Fruit fly (Drosophila melanogaster) whole organism, embryonic: ENCODE measurements around the gene CG33669.
A peak's percentile ranks its signal among the peaks of the same experiment; 100 is the strongest.

Source experiments
- B-H1 ChIP-seq: fragments of 200-800 bp; sonication (Bioruptor generic); IDR thresholded peaks from 3 replicates; pipeline ENCODE4 v1.3.6; 2022; ENCODE audit warnings: missing biosample characterization, missing genetic modification characterization
- BtbVII ChIP-seq: fragments of 200-800 bp; sonication (Bioruptor generic); optimal IDR thresholded peaks from 3 replicates; lab custom pipeline; 2017; ENCODE audit warnings: missing biosample characterization, mild to moderate bottlenecking, missing genetic modification characterization
- C15 ChIP-seq: fragments of 200-800 bp; sonication (Bioruptor generic); IDR thresholded peaks from 3 replicates; pipeline ENCODE4 v1.3.6; 2022; ENCODE audit warnings: missing biosample characterization, missing genetic modification characterization
- CG10274 ChIP-seq: fragments of 200-800 bp; sonication (Bioruptor generic); optimal IDR thresholded peaks from 3 replicates; lab custom pipeline; 2017; ENCODE audit warnings: missing biosample characterization, mild to moderate bottlenecking, missing genetic modification characterization
- CG10462 ChIP-seq: fragments of 200-800 bp; sonication (Bioruptor generic); optimal IDR thresholded peaks from 2 replicates; lab custom pipeline; 2016; ENCODE audit warnings: missing biosample characterization, missing genetic modification characterization
- CG11696 ChIP-seq: fragments of 200-800 bp; sonication (Bioruptor generic); IDR thresholded peaks from 2 replicates; pipeline ENCODE4 v1.3.6; 2022; ENCODE audit warnings: missing biosample characterization, missing genetic modification characterization
- CG16779 ChIP-seq: fragments of 200-800 bp; sonication (Bioruptor generic); IDR thresholded peaks from 2 replicates; pipeline ENCODE4 v1.3.6; 2022; ENCODE audit warnings: missing biosample characterization, missing genetic modification characterization
- CG17568 ChIP-seq: fragments of 200-800 bp; sonication (Bioruptor generic); optimal IDR thresholded peaks from 2 replicates; lab custom pipeline; 2018; ENCODE audit warnings: missing biosample characterization, mild to moderate bottlenecking, missing genetic modification characterization, moderate library complexity
- CG18764 ChIP-seq: fragments of 200-800 bp; sonication (Bioruptor generic); optimal IDR thresholded peaks from 3 replicates; lab custom pipeline; 2016; ENCODE audit warnings: missing biosample characterization, missing genetic modification characterization
- CG2875 ChIP-seq: fragments of 200-800 bp; sonication (Bioruptor generic); optimal IDR thresholded peaks from 2 replicates; lab custom pipeline; 2017; ENCODE audit warnings: missing biosample characterization, mild to moderate bottlenecking, missing genetic modification characterization, missing genetic modification reagents
- CG31224 ChIP-seq: fragments of 200-800 bp; sonication (Bioruptor generic); IDR thresholded peaks from 2 replicates; pipeline ENCODE4 v1.3.6; 2022; ENCODE audit warnings: missing biosample characterization, missing genetic modification characterization
- CG33557 ChIP-seq: fragments of 200-800 bp; sonication (Bioruptor generic); optimal IDR thresholded peaks from 2 replicates; lab custom pipeline; 2019; ENCODE audit warnings: missing biosample characterization, mild to moderate bottlenecking, missing genetic modification characterization, moderate library complexity
- CG3995 ChIP-seq: fragments of 200-800 bp; sonication (Bioruptor generic); optimal IDR thresholded peaks from 3 replicates; lab custom pipeline; 2016; ENCODE audit warnings: missing biosample characterization, missing genetic modification characterization
- CG4282 ChIP-seq: fragments of 200-800 bp; sonication (Bioruptor generic); optimal IDR thresholded peaks from 2 replicates; lab custom pipeline; 2016; ENCODE audit warnings: missing biosample characterization, missing genetic modification characterization
- CG4328 ChIP-seq: fragments of 200-800 bp; sonication (Bioruptor generic); optimal IDR thresholded peaks from 3 replicates; lab custom pipeline; 2017; ENCODE audit warnings: missing biosample characterization, missing genetic modification reagents, missing genetic modification characterization
- CG4854 ChIP-seq: fragments of 200-800 bp; sonication (Bioruptor generic); optimal IDR thresholded peaks from 2 replicates; lab custom pipeline; 2016; ENCODE audit warnings: missing biosample characterization, missing genetic modification characterization, inconsistent platforms
- CG7271 ChIP-seq: fragments of 200-800 bp; sonication (Bioruptor generic); optimal IDR thresholded peaks from 2 replicates; lab custom pipeline; 2018; ENCODE audit warnings: missing biosample characterization, mild to moderate bottlenecking, missing genetic modification characterization, moderate library complexity
- CG7357 ChIP-seq: fragments of 200-800 bp; sonication (Bioruptor generic); IDR thresholded peaks from 3 replicates; pipeline ENCODE4 v1.3.6; 2022; ENCODE audit warnings: missing biosample characterization, missing genetic modification characterization
- CG7928 ChIP-seq: fragments of 200-800 bp; sonication (Bioruptor generic); optimal IDR thresholded peaks from 2 replicates; lab custom pipeline; 2017; ENCODE audit warnings: missing biosample characterization, mild to moderate bottlenecking, missing genetic modification characterization
- CG7987 ChIP-seq: fragments of 200-800 bp; sonication (Bioruptor generic); optimal IDR thresholded peaks from 2 replicates; lab custom pipeline; 2018; ENCODE audit warnings: missing biosample characterization, mild to moderate bottlenecking, missing genetic modification characterization, moderate library complexity
- CG9609 ChIP-seq: fragments of 200-800 bp; sonication (Bioruptor generic); optimal IDR thresholded peaks from 3 replicates; lab custom pipeline; 2016; ENCODE audit warnings: missing biosample characterization, missing genetic modification characterization
- CkIIα-i1 ChIP-seq: fragments of 200-800 bp; sonication (Bioruptor generic); IDR thresholded peaks from 2 replicates; pipeline ENCODE4 v1.3.6; 2022; ENCODE audit warnings: missing biosample characterization, missing genetic modification characterization
- Dfd ChIP-seq, 2 experiments: fragments of >200 bp; optimal IDR thresholded peaks; 2 replicates each; lab custom pipeline; 2017; ENCODE audit warnings: missing biosample characterization in 2 of 2, missing genetic modification characterization in 2 of 2
- Dip2 ChIP-seq: fragments of 200-800 bp; sonication (Bioruptor generic); IDR thresholded peaks from 2 replicates; pipeline ENCODE4 v1.3.6; 2022; ENCODE audit warnings: missing biosample characterization, missing genetic modification characterization
- Drgx ChIP-seq: fragments of 200-800 bp; sonication (Bioruptor generic); IDR thresholded peaks from 2 replicates; pipeline ENCODE4 v1.3.6; 2022; ENCODE audit warnings: missing biosample characterization, missing genetic modification characterization
- Eip74EF ChIP-seq, 2 experiments: fragments of 200-800 bp in 1 of 2; fragments of >200 bp in 1 of 2; sonication (Bioruptor generic) in 1 of 2; optimal IDR thresholded peaks; 2 replicates each; lab custom pipeline; 2017 to 2019; ENCODE audit warnings: missing biosample characterization in 2 of 2, missing genetic modification characterization in 2 of 2, mild to moderate bottlenecking in 1 of 2, moderate library complexity in 1 of 2
- HmgZ ChIP-seq: fragments of 200-800 bp; sonication (Bioruptor generic); optimal IDR thresholded peaks from 2 replicates; lab custom pipeline; 2018; ENCODE audit warnings: missing biosample characterization, mild to moderate bottlenecking, missing genetic modification characterization
- Hsf ChIP-seq: fragments of 200-800 bp; sonication (Bioruptor generic); optimal IDR thresholded peaks from 3 replicates; lab custom pipeline; 2016; ENCODE audit warnings: missing biosample characterization, missing genetic modification characterization
- MESR4 ChIP-seq: fragments of 200-800 bp; sonication (Bioruptor generic); optimal IDR thresholded peaks from 2 replicates; lab custom pipeline; 2018; ENCODE audit warnings: missing biosample characterization, mild to moderate bottlenecking, missing genetic modification characterization, moderate library complexity
- Tbp ChIP-seq: fragments of >200 bp; optimal IDR thresholded peaks from 2 replicates; lab custom pipeline; 2018; ENCODE audit warnings: missing biosample characterization, missing genetic modification characterization
- ac ChIP-seq: fragments of 200-800 bp; sonication (Bioruptor generic); optimal IDR thresholded peaks from 3 replicates; lab custom pipeline; 2017; ENCODE audit warnings: missing biosample characterization, mild to moderate bottlenecking, missing genetic modification characterization
- aop ChIP-seq: fragments of 200-800 bp; sonication (Bioruptor generic); IDR thresholded peaks from 2 replicates; pipeline ENCODE4 v1.3.6; 2022; ENCODE audit warnings: missing biosample characterization, missing genetic modification characterization
- bab2 ChIP-seq: fragments of 200-800 bp; sonication (Bioruptor generic); optimal IDR thresholded peaks from 2 replicates; lab custom pipeline; 2016; ENCODE audit warnings: missing biosample characterization, missing genetic modification characterization
- bsh ChIP-seq, 2 experiments: fragments of 200-800 bp; sonication (Bioruptor generic); optimal IDR thresholded peaks; 2 replicates each; lab custom pipeline; 2017 to 2018; ENCODE audit warnings: mild to moderate bottlenecking in 2 of 2, missing biosample characterization in 2 of 2, missing genetic modification characterization in 2 of 2, moderate library complexity in 1 of 2
- chif ChIP-seq, 2 experiments: fragments of 200-800 bp; sonication (Bioruptor generic); optimal IDR thresholded peaks; 3 replicates each; lab custom pipeline; 2016; ENCODE audit warnings: missing biosample characterization in 2 of 2, missing genetic modification characterization in 2 of 2
- chinmo ChIP-seq: fragments of 200-800 bp; sonication (Bioruptor generic); IDR thresholded peaks from 4 replicates; pipeline ENCODE4 v1.3.6; 2022; ENCODE audit warnings: missing biosample characterization, missing genetic modification characterization; ENCODE audit not compliant: partially characterized antibody
- da ChIP-seq: fragments of 200-800 bp; sonication (Bioruptor generic); optimal IDR thresholded peaks from 2 replicates; lab custom pipeline; 2016; ENCODE audit warnings: missing biosample characterization, missing genetic modification characterization
- disco-r ChIP-seq: fragments of 200-800 bp; sonication (Bioruptor generic); optimal IDR thresholded peaks from 2 replicates; lab custom pipeline; 2016; ENCODE audit warnings: missing biosample characterization, missing genetic modification characterization
- ewg ChIP-seq: fragments of 200-800 bp; sonication (Bioruptor generic); optimal IDR thresholded peaks from 3 replicates; lab custom pipeline; 2017; ENCODE audit warnings: mild to moderate bottlenecking, missing biosample characterization, missing genetic modification reagents, missing genetic modification characterization
- eyg ChIP-seq: fragments of 200-800 bp; sonication (Bioruptor generic); optimal IDR thresholded peaks from 3 replicates; lab custom pipeline; 2016; ENCODE audit warnings: missing biosample characterization, missing genetic modification characterization
- fru ChIP-seq: fragments of >200 bp; optimal IDR thresholded peaks from 2 replicates; lab custom pipeline; 2017
- gcm2 ChIP-seq: fragments of 200-800 bp; sonication (Bioruptor generic); optimal IDR thresholded peaks from 2 replicates; lab custom pipeline; 2016; ENCODE audit warnings: missing biosample characterization, missing genetic modification characterization
- hbn ChIP-seq: fragments of 200-800 bp; sonication (Bioruptor generic); IDR thresholded peaks from 2 replicates; pipeline ENCODE4 v1.3.6; 2022; ENCODE audit warnings: missing biosample characterization, missing genetic modification characterization; ENCODE audit not compliant: partially characterized antibody
- jumu ChIP-seq: fragments of 200-800 bp; sonication (Bioruptor generic); optimal IDR thresholded peaks from 3 replicates; lab custom pipeline; 2016; ENCODE audit warnings: missing biosample characterization, missing genetic modification characterization
- pan ChIP-seq, 4 experiments: fragments of >200 bp in 3 of 4; fragments of 200-800 bp in 1 of 4; sonication (Bioruptor generic) in 1 of 4; optimal IDR thresholded peaks in 3 of 4; IDR thresholded peaks in 1 of 4; 2 replicates each; pipeline versions ENCODE4 v1.3.6 to Lab custom; 2017 to 2022; ENCODE audit warnings: missing biosample characterization in 2 of 4, missing genetic modification characterization in 2 of 4, mixed read lengths in 1 of 4
- psq ChIP-seq: fragments of 200-800 bp; sonication (Bioruptor generic); optimal IDR thresholded peaks from 2 replicates; lab custom pipeline; 2017; ENCODE audit warnings: missing biosample characterization, missing genetic modification characterization
- ssp ChIP-seq: fragments of 200-800 bp; sonication (Bioruptor generic); IDR thresholded peaks from 2 replicates; pipeline ENCODE4 v1.3.6; 2022; ENCODE audit warnings: missing biosample characterization, missing genetic modification characterization
- sug ChIP-seq: fragments of 200-800 bp; optimal IDR thresholded peaks from 2 replicates; lab custom pipeline; 2019; ENCODE audit warnings: missing biosample characterization, mild to moderate bottlenecking, missing genetic modification characterization, moderate library complexity
- trh ChIP-seq: fragments of 200-800 bp; sonication (Bioruptor generic); optimal IDR thresholded peaks from 2 replicates; lab custom pipeline; 2016; ENCODE audit warnings: missing biosample characterization, missing genetic modification characterization
- unc-4 ChIP-seq: fragments of 200-800 bp; sonication (Bioruptor generic); IDR thresholded peaks from 2 replicates; pipeline ENCODE4 v1.3.6; 2022; ENCODE audit warnings: missing biosample characterization, missing genetic modification characterization; ENCODE audit not compliant: partially characterized antibody
- z ChIP-seq: fragments of 200-800 bp; sonication (Bioruptor generic); IDR thresholded peaks from 3 replicates; pipeline ENCODE4 v1.3.6; 2022; ENCODE audit warnings: missing biosample characterization, missing genetic modification characterization
- zen2 ChIP-seq: fragments of 200-800 bp; sonication (Bioruptor generic); IDR thresholded peaks from 3 replicates; pipeline ENCODE4 v1.3.6; 2022; ENCODE audit warnings: missing biosample characterization, missing genetic modification characterization; ENCODE audit not compliant: partially characterized antibody

Gene CG33669

dm6 chrX:6372769-6373197, 27.1 kb downstream of the CG33669 start, which contains the start of gene PpV (continued):
- TF ChIP-seq CG33557 (GFP tag; lab: Kevin White, UChicago) (no peak), chinmo (GFP tag; lab: Robert Waterston, UW) (no peak), CG18764 (GFP tag; lab: Kevin White, UChicago) (no peak), Drgx (GFP tag; lab: Robert Waterston, UW) (no peak), disco-r (GFP tag; lab: Kevin White, UChicago) (no peak), CG9609 (GFP tag; lab: Kevin White, UChicago) (no peak), Eip74EF (GFP tag; optimal IDR thresholded peaks at IDR 0.05; lab: Kevin White, UChicago) (no peak), HmgZ (tag; lab: Kevin White, UChicago) (peak; percentile 50), CG31224 (GFP tag; lab: Robert Waterston, UW) (no peak), MESR4 (GFP tag; lab: Kevin White, UChicago) (peak; percentile 72), Dfd (GFP tag; optimal IDR thresholded peaks at IDR 0.05; lab: Kevin White, UChicago) (no peak), Tbp (GFP tag; lab: Kevin White, UChicago) (no peak), CG4328 (no peak), hbn (no peak), pan (optimal IDR thresholded peaks at IDR 0.05; lab: Kevin White, UChicago) (no peak), pan (GFP tag; optimal IDR thresholded peaks at IDR 0.05 in 1 of 2, IDR thresholded peaks at IDR 0.05 in 1 of 2) (no peak), jumu (GFP tag; lab: Kevin White, UChicago) (no peak), CG7928 (GFP tag; lab: Kevin White, UChicago) (no peak), CG16779 (GFP tag; lab: Robert Waterston, UW) (no peak), Hsf (GFP tag; lab: Kevin White, UChicago) (no peak), gcm2 (GFP tag; lab: Kevin White, UChicago) (no peak), CG17568 (no peak), CG4282 (no peak), CG3995 (GFP tag; lab: Kevin White, UChicago) (peak; percentile 11), psq (no peak), B-H1 (GFP tag; lab: Robert Waterston, UW) (no peak), z (GFP tag; lab: Robert Waterston, UW) (no peak), Dip2 (no peak), aop (GFP tag; lab: Robert Waterston, UW) (no peak), CG7987 (no peak), bab2 (GFP tag; lab: Kevin White, UChicago) (no peak), C15 (GFP tag; lab: Robert Waterston, UW) (no peak), CG7357 (GFP tag; lab: Robert Waterston, UW) (no peak), CG4854 (no peak), BtbVII (GFP tag; lab: Kevin White, UChicago) (no peak), unc-4 (GFP tag; lab: Robert Waterston, UW) (peak; percentile 56; the same call in 1 of the 2 replicates), CG10274 (GFP tag; lab: Kevin White, UChicago) (no peak), zen2 (GFP tag; lab: Robert Waterston, UW) (no peak), CG10462 (no peak), CkIIα-i1 (GFP tag; lab: Robert Waterston, UW) (no peak), ewg (GFP tag; lab: Kevin White, UChicago) (no peak), CG7271 (tag; lab: Kevin White, UChicago) (no peak), CG11696 (GFP tag; lab: Robert Waterston, UW) (no peak), ac (GFP tag; lab: Kevin White, UChicago) (no peak), CG2875 (GFP tag; lab: Kevin White, UChicago) (no peak), chif (GFP tag; optimal IDR thresholded peaks at IDR 0.05; lab: Kevin White, UChicago) (no peak), eyg (GFP tag; lab: Kevin White, UChicago) (no peak), sug (tag; lab: Kevin White, UChicago) (peak; percentile 36), ssp (no peak), fru (lab: Kevin White, UChicago) (no peak), bsh (GFP tag; optimal IDR thresholded peaks at IDR 0.05; lab: Kevin White, UChicago) (no peak), da (GFP tag; lab: Kevin White, UChicago) (no peak), trh (no peak)
